Fruit fly (Drosophila melanogaster) whole organism, embryonic: ENCODE data around the gene kdn.
A peak's percentile ranks its signal among the peaks of the same experiment; 100 is the strongest.

ENCODE experiments used
- BEAF-32 ChIP-seq: fragments of 200-800 bp; sonication (Bioruptor generic); optimal IDR thresholded peaks from 3 replicates; lab custom pipeline; 2017; ENCODE audit warnings: missing biosample characterization, missing genetic modification characterization, mild to moderate bottlenecking, moderate library complexity, missing genetic modification reagents
- CG10979 ChIP-seq: fragments of 200-800 bp; sonication (Bioruptor generic); optimal IDR thresholded peaks from 2 replicates; lab custom pipeline; 2018; ENCODE audit warnings: missing biosample characterization, mild to moderate bottlenecking, missing genetic modification characterization, moderate library complexity
- CG12219 ChIP-seq: fragments of 200-800 bp; sonication (Bioruptor generic); optimal IDR thresholded peaks from 3 replicates; lab custom pipeline; 2018; ENCODE audit warnings: missing biosample characterization, mild to moderate bottlenecking, missing genetic modification characterization
- CG12659 ChIP-seq: fragments of 200-800 bp; sonication (Bioruptor generic); optimal IDR thresholded peaks from 3 replicates; lab custom pipeline; 2017; ENCODE audit warnings: mild to moderate bottlenecking, missing biosample characterization, missing genetic modification reagents, missing genetic modification characterization
- CG14710 ChIP-seq: fragments of 200-800 bp; sonication (Bioruptor generic); optimal IDR thresholded peaks from 3 replicates; lab custom pipeline; 2019; ENCODE audit warnings: missing biosample characterization, mild to moderate bottlenecking, missing genetic modification characterization, moderate library complexity
- CG1603 ChIP-seq: fragments of 200-800 bp; sonication (Bioruptor generic); optimal IDR thresholded peaks from 2 replicates; lab custom pipeline; 2019; ENCODE audit warnings: missing biosample characterization, mild to moderate bottlenecking, missing genetic modification characterization, moderate library complexity
- CG17186 ChIP-seq: fragments of 200-800 bp; sonication (Bioruptor generic); optimal IDR thresholded peaks from 3 replicates; lab custom pipeline; 2017; ENCODE audit warnings: missing biosample characterization, missing genetic modification reagents, missing genetic modification characterization
- CG18011 ChIP-seq: fragments of 200-800 bp; sonication (Bioruptor generic); optimal IDR thresholded peaks from 2 replicates; lab custom pipeline; 2017; ENCODE audit warnings: missing biosample characterization, missing genetic modification characterization, mild to moderate bottlenecking, moderate library complexity, missing genotype
- CG31441 ChIP-seq: fragments of 200-800 bp; sonication (Bioruptor generic); IDR thresholded peaks from 2 replicates; pipeline ENCODE4 v1.3.6; 2022; ENCODE audit warnings: missing biosample characterization, missing genetic modification characterization
- CG34224 ChIP-seq: fragments of 200-800 bp; sonication (Bioruptor generic); IDR thresholded peaks from 3 replicates; pipeline ENCODE4 v1.3.6; 2022; ENCODE audit warnings: missing biosample characterization, missing genetic modification characterization; ENCODE audit not compliant: partially characterized antibody
- CG3847 ChIP-seq: fragments of 200-800 bp; sonication (Bioruptor generic); IDR thresholded peaks from 2 replicates; pipeline ENCODE4 v1.3.6; 2022; ENCODE audit warnings: missing biosample characterization, missing genetic modification characterization
- CG3995 ChIP-seq: fragments of 200-800 bp; sonication (Bioruptor generic); optimal IDR thresholded peaks from 3 replicates; lab custom pipeline; 2016; ENCODE audit warnings: missing biosample characterization, missing genetic modification characterization
- CG4617 ChIP-seq: fragments of 200-800 bp; sonication (Bioruptor generic); optimal IDR thresholded peaks from 3 replicates; lab custom pipeline; 2016; ENCODE audit warnings: missing biosample characterization, missing genetic modification characterization, borderline replicate concordance
- CG9797 ChIP-seq: fragments of 200-800 bp; sonication (Bioruptor generic); optimal IDR thresholded peaks from 3 replicates; lab custom pipeline; 2018; ENCODE audit warnings: missing biosample characterization, mild to moderate bottlenecking, missing genetic modification characterization
- CoRest ChIP-seq: fragments of 200-800 bp; sonication (Bioruptor generic); optimal IDR thresholded peaks from 3 replicates; lab custom pipeline; 2018; ENCODE audit warnings: missing biosample characterization, mild to moderate bottlenecking, missing genetic modification characterization, moderate library complexity
- Dp ChIP-seq: fragments of 200-800 bp; sonication (Bioruptor generic); optimal IDR thresholded peaks from 2 replicates; lab custom pipeline; 2018; ENCODE audit warnings: missing biosample characterization, mild to moderate bottlenecking, missing genetic modification characterization, moderate library complexity
- E2f2 ChIP-seq: fragments of 200-800 bp; sonication (Bioruptor generic); IDR thresholded peaks from 2 replicates; pipeline ENCODE4 v1.3.6; 2022; ENCODE audit warnings: missing biosample characterization, missing genetic modification characterization
- HLH3B ChIP-seq: fragments of 200-800 bp; sonication (Bioruptor generic); IDR thresholded peaks from 2 replicates; pipeline ENCODE4 v1.3.6; 2022; ENCODE audit warnings: missing biosample characterization, missing genetic modification characterization
- Lim3 ChIP-seq: fragments of 200-800 bp; sonication (Bioruptor generic); IDR thresholded peaks from 2 replicates; pipeline ENCODE4 v1.3.6; 2022; ENCODE audit warnings: missing biosample characterization, missing genetic modification characterization
- MBD-R2 ChIP-seq: fragments of 200-800 bp; sonication (Bioruptor generic); IDR thresholded peaks from 2 replicates; pipeline ENCODE4 v1.3.6; 2022; ENCODE audit warnings: missing biosample characterization, missing genetic modification characterization
- MESR4 ChIP-seq: fragments of 200-800 bp; sonication (Bioruptor generic); optimal IDR thresholded peaks from 2 replicates; lab custom pipeline; 2018; ENCODE audit warnings: missing biosample characterization, mild to moderate bottlenecking, missing genetic modification characterization, moderate library complexity
- Med ChIP-seq: fragments of 200-800 bp; sonication (Bioruptor generic); peaks from one replicate; lab custom pipeline; 2016; ENCODE audit warnings: missing biosample characterization, missing genetic modification characterization, mild to moderate bottlenecking, inconsistent platforms, moderate library complexity
- NFAT ChIP-seq: fragments of 200-800 bp; sonication (Bioruptor generic); IDR thresholded peaks from 2 replicates; pipeline ENCODE4 v1.3.6; 2022; ENCODE audit warnings: missing biosample characterization, missing genetic modification characterization
- Nf-YC ChIP-seq: fragments of 200-800 bp; optimal IDR thresholded peaks from 3 replicates; lab custom pipeline; 2019; ENCODE audit warnings: missing biosample characterization, mild to moderate bottlenecking, missing genetic modification characterization, moderate library complexity
- Pdp1 ChIP-seq, 2 experiments: fragments of 200-800 bp; sonication (Bioruptor generic); optimal IDR thresholded peaks; 3 replicates each; lab custom pipeline; 2016; ENCODE audit warnings: missing biosample characterization in 2 of 2, missing genetic modification characterization in 2 of 2, mild to moderate bottlenecking in 1 of 2, moderate library complexity in 1 of 2
- Rx ChIP-seq: fragments of 200-800 bp; sonication (Bioruptor generic); IDR thresholded peaks from 2 replicates; pipeline ENCODE4 v1.3.6; 2022; ENCODE audit warnings: missing biosample characterization, missing genetic modification characterization
- Sin3A ChIP-seq: fragments of >200 bp; optimal IDR thresholded peaks from 2 replicates; lab custom pipeline; 2018
- Sry-δ ChIP-seq: fragments of 200-800 bp; sonication (Bioruptor generic); optimal IDR thresholded peaks from 2 replicates; lab custom pipeline; 2016; ENCODE audit warnings: missing biosample characterization, missing genetic modification characterization
- Trl ChIP-seq, 3 experiments: fragments of >200 bp in 2 of 3; fragments of 200-800 bp in 1 of 3; sonication (Bioruptor generic) in 1 of 3; optimal IDR thresholded peaks; 2 replicates in 1 of 3; 3 replicates in 2 of 3; lab custom pipeline; 2016 to 2017; ENCODE audit warnings: missing biosample characterization in 1 of 3, missing genetic modification characterization in 1 of 3
- YL-1 ChIP-seq: fragments of 200-800 bp; sonication (Bioruptor generic); optimal IDR thresholded peaks from 3 replicates; lab custom pipeline; 2017; ENCODE audit warnings: missing biosample characterization, mild to moderate bottlenecking, missing genetic modification characterization
- amos ChIP-seq: fragments of 200-800 bp; sonication (Bioruptor generic); IDR thresholded peaks from 2 replicates; pipeline ENCODE4 v1.3.6; 2022; ENCODE audit warnings: missing biosample characterization, missing genetic modification characterization; ENCODE audit not compliant: partially characterized antibody
- chinmo ChIP-seq: fragments of 200-800 bp; sonication (Bioruptor generic); IDR thresholded peaks from 4 replicates; pipeline ENCODE4 v1.3.6; 2022; ENCODE audit warnings: missing biosample characterization, missing genetic modification characterization; ENCODE audit not compliant: partially characterized antibody
- da ChIP-seq: fragments of 200-800 bp; sonication (Bioruptor generic); optimal IDR thresholded peaks from 2 replicates; lab custom pipeline; 2016; ENCODE audit warnings: missing biosample characterization, missing genetic modification characterization
- gfzf ChIP-seq: fragments of 200-800 bp; sonication (Bioruptor generic); optimal IDR thresholded peaks from 2 replicates; lab custom pipeline; 2016; ENCODE audit warnings: missing biosample characterization, mild to moderate bottlenecking, missing genetic modification characterization, moderate library complexity
- hbn ChIP-seq: fragments of 200-800 bp; sonication (Bioruptor generic); IDR thresholded peaks from 2 replicates; pipeline ENCODE4 v1.3.6; 2022; ENCODE audit warnings: missing biosample characterization, missing genetic modification characterization; ENCODE audit not compliant: partially characterized antibody
- insv ChIP-seq, 2 experiments: fragments of 200-800 bp; sonication (Bioruptor generic); optimal IDR thresholded peaks; 3 replicates each; lab custom pipeline; 2016 to 2018; ENCODE audit warnings: missing biosample characterization in 2 of 2, missing genetic modification characterization in 2 of 2
- nau ChIP-seq: fragments of 200-800 bp; sonication (Bioruptor generic); optimal IDR thresholded peaks from 3 replicates; lab custom pipeline; 2017; ENCODE audit warnings: missing biosample characterization, mild to moderate bottlenecking, missing genetic modification characterization, missing genetic modification reagents
- nmo ChIP-seq: fragments of 200-800 bp; sonication (Bioruptor generic); optimal IDR thresholded peaks from 2 replicates; lab custom pipeline; 2018; ENCODE audit warnings: missing biosample characterization, mild to moderate bottlenecking, missing genetic modification characterization, moderate library complexity
- nom ChIP-seq: fragments of 200-800 bp; sonication (Bioruptor generic); optimal IDR thresholded peaks from 2 replicates; lab custom pipeline; 2017; ENCODE audit warnings: missing biosample characterization, missing genetic modification characterization, mild to moderate bottlenecking, moderate library complexity, missing genetic modification reagents
- phol ChIP-seq: fragments of 200-800 bp; sonication (Bioruptor generic); optimal IDR thresholded peaks from 3 replicates; lab custom pipeline; 2018; ENCODE audit warnings: missing biosample characterization, mild to moderate bottlenecking, missing genetic modification characterization, moderate library complexity
- pzg ChIP-seq: fragments of 200-800 bp; sonication (Bioruptor generic); optimal IDR thresholded peaks from 3 replicates; lab custom pipeline; 2018; ENCODE audit warnings: missing biosample characterization, mild to moderate bottlenecking, missing genetic modification characterization, moderate library complexity
- ranshi ChIP-seq: fragments of 200-800 bp; sonication (Bioruptor generic); IDR thresholded peaks from 2 replicates; pipeline ENCODE4 v1.3.6; 2022; ENCODE audit warnings: missing biosample characterization, missing genetic modification characterization
- row ChIP-seq: fragments of 200-800 bp; sonication (Bioruptor generic); IDR thresholded peaks from 3 replicates; pipeline ENCODE4 v1.3.6; 2022; ENCODE audit warnings: missing biosample characterization, missing genetic modification characterization
- sens ChIP-seq: fragments of 200-800 bp; sonication (Bioruptor generic); peaks from one replicate; lab custom pipeline; 2016; ENCODE audit warnings: missing biosample characterization, missing genetic modification characterization
- shn ChIP-seq: fragments of 200-800 bp; sonication (Bioruptor generic); optimal IDR thresholded peaks from 3 replicates; lab custom pipeline; 2016; ENCODE audit warnings: missing biosample characterization, missing genetic modification characterization
- sisA ChIP-seq: fragments of 200-800 bp; sonication (Bioruptor generic); IDR thresholded peaks from 2 replicates; pipeline ENCODE4 v1.3.6; 2022; ENCODE audit warnings: missing biosample characterization, missing genetic modification characterization
- sqz ChIP-seq: fragments of 200-800 bp; sonication (Bioruptor generic); optimal IDR thresholded peaks from 3 replicates; lab custom pipeline; 2018; ENCODE audit warnings: missing biosample characterization, mild to moderate bottlenecking, missing genetic modification characterization
- stwl ChIP-seq: fragments of 200-800 bp; sonication (Bioruptor generic); optimal IDR thresholded peaks from 3 replicates; lab custom pipeline; 2018; ENCODE audit warnings: missing biosample characterization, mild to moderate bottlenecking, missing genetic modification characterization, moderate library complexity

kdn gene

DNA sequence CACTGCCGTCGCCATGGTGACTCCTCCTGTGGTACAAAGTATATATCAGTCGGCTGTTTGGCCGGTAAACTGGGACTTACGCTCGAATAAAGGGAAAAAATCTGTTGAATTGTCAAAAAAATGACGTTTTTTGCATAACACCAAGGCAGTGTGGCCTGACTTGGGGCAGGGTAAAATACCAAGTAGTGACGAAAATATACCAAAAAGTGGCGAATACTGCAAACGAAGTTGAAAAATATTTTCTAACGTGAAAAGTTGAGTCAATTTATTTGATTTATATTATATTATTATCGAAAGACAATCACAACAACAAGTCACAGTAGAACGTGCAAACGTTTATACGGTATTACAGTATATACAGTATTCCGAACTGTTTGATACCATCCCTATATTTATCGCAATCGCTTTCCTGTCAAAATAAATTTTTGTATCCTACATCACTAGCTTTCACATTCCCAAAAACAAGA lies at the start of gene kdn, which contains the start of gene ND-B16.6:
Gene kdn, plus strand, starts transcription at position 417 of the 467 bp plus-strand sequence.
Gene ND-B16.6, minus strand, starts transcription at position 189 of the 467 bp plus-strand sequence.
- TF ChIP-seq CG3847 (peak; percentile 6; the same call in 1 of the 2 replicates), NFAT (no peak), BEAF-32 (peak; percentile 46), shn (no peak), CG31441 (GFP tag; lab: Robert Waterston, UW) (peak; percentile 34; the same call in 1 of the 2 replicates), CG14710 (tag; lab: Kevin White, UChicago) (peak; percentile 20), nau (GFP tag; lab: Kevin White, UChicago) (no peak), CG12219 (no peak), phol (tag; lab: Kevin White, UChicago) (peak; percentile 1), da (GFP tag; lab: Kevin White, UChicago) (no peak), sqz (peak; percentile 28), CG12659 (GFP tag; lab: Kevin White, UChicago) (peak; percentile 22), CG1603 (tag; lab: Kevin White, UChicago) (peak; percentile 27), gfzf (GFP tag; lab: Kevin White, UChicago) (peak; percentile 64), Rx (no peak), MBD-R2 (peak; percentile 44; the same call in 1 of the 2 replicates), CG9797 (peak; percentile 50), Pdp1 (GFP tag; optimal IDR thresholded peaks at IDR 0.05; lab: Kevin White, UChicago) (peak in 1 of 2 experiments; percentile 96), CG3995 (GFP tag; lab: Kevin White, UChicago) (peak; percentile 95), CG18011 (GFP tag; lab: Kevin White, UChicago) (peak; percentile 87), pzg (peak; percentile 53), row (GFP tag; lab: Robert Waterston, UW) (peak; percentile 22; the same call in 2 of the 3 replicates), CG4617 (peak; percentile 7), stwl (peak; percentile 7), Dp (GFP tag; lab: Kevin White, UChicago) (peak; percentile 20), Lim3 (GFP tag; lab: Robert Waterston, UW) (no peak), MESR4 (GFP tag; lab: Kevin White, UChicago) (peak; percentile 89), E2f2 (GFP tag; lab: Robert Waterston, UW) (0 out of 2 replicates have a peak, but pooled peaks have one; percentile 33), sens (GFP tag; lab: Kevin White, UChicago) (peak; percentile 62), YL-1 (peak; percentile 66), sisA (GFP tag; lab: Robert Waterston, UW) (no peak)

DNA sequence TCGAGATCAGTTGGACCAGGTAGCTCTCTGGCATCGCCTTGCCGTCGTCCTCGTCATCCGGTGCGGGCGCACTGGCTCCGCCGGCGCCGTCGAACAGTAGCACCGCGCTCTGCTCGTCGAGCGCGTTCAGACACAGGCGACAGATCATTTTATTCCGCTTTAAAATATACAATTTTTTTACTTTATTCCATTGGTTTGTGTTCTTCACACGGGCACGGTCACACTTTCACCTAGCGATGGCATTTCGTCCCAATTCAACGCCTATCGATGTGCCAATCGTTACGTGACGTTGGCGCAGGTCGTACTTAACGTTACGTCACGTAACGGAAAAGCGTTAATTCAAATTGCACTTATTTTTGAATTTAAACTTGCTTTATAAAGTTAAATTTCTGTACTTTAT lies 49.4 kb upstream of the kdn start, which contains the start of gene CG12219:
Gene CG12219, minus strand, starts transcription at position 234 of the 400 bp plus-strand sequence.
- TF ChIP-seq HLH3B (GFP tag; lab: Robert Waterston, UW) (no peak), E2f2 (GFP tag; lab: Robert Waterston, UW) (peak; percentile 63), insv (GFP tag; optimal IDR thresholded peaks at IDR 0.05; lab: Kevin White, UChicago) (no peak), chinmo (GFP tag; lab: Robert Waterston, UW) (0 out of 4 replicates have a peak, but pooled peaks have one; percentile 10), hbn (GFP tag; lab: Robert Waterston, UW) (peak; percentile 65), Sin3A (peak; percentile 8), BEAF-32 (peak; percentile 73), CG17186 (GFP tag; lab: Kevin White, UChicago) (peak; percentile 20), CG9797 (peak; percentile 75), ranshi (GFP tag; lab: Robert Waterston, UW) (no peak), MBD-R2 (peak; percentile 81), nmo (GFP tag; lab: Kevin White, UChicago) (peak; percentile 1), CoRest (tag; lab: Kevin White, UChicago) (peak; percentile 7), CG34224 (GFP tag; lab: Robert Waterston, UW) (peak; percentile 73), Trl (optimal IDR thresholded peaks at IDR 0.05; lab: Kevin White, UChicago) (no peak), Trl (GFP tag; optimal IDR thresholded peaks at IDR 0.05; lab: Kevin White, UChicago) (no peak), nom (GFP tag; lab: Kevin White, UChicago) (no peak), Dp (GFP tag; lab: Kevin White, UChicago) (peak; percentile 60), stwl (peak; percentile 74), CG10979 (tag; lab: Kevin White, UChicago) (no peak), amos (GFP tag; lab: Robert Waterston, UW) (peak; percentile 71; the same call in 1 of the 2 replicates), Sry-δ (GFP tag; lab: Kevin White, UChicago) (peak; percentile 86), YL-1 (peak; percentile 59), Med (peak; percentile 64), Nf-YC (peak; percentile 30)
